Worm (Caenorhabditis elegans): Measurements from ENCODE around the gene tomm-22.

tomm-22 gene

ce11 chrII:470375-470774 lies at the start of gene tomm-22:
tomm-22 (minus strand) TSS chrII:470475.
- TF ChIP-seq him-1 (tag; optimal IDR thresholded peaks at IDR 0.05) (no peak), dao-5 (tag; optimal IDR thresholded peaks at IDR 0.05) (no peak)

DNA sequence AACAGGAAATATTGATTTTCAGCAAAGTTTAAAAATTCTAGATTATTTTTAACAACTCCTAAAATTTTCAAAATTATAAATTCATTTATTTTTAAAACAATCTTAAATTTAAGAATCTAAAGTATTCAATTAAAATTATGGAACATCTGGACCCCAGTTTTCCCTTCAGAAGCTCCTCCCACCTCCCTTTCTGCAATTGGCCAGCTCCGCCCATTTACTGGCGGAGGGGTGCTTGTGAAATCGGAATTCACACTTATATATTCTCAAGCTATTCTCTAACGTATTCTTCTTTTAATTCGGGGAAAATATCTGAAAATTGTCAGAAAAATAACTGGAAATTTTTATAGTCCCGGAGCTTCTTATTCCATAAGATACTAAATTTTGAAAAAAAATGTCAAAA lies 45.5 kb upstream of the tomm-22 start, which contains the start of gene mab-9:
Gene mab-9, plus strand, starts transcription at position 260 of the 400 bp plus-strand sequence.
- TF ChIP-seq dao-5 (tag; optimal IDR thresholded peaks at IDR 0.05), result no peak
- TF ChIP-seq him-1 (tag; optimal IDR thresholded peaks at IDR 0.05), result no peak
- no peak for TF ChIP-seq W03F9.2 (tag; optimal IDR thresholded peaks at IDR 0.05)

DNA sequence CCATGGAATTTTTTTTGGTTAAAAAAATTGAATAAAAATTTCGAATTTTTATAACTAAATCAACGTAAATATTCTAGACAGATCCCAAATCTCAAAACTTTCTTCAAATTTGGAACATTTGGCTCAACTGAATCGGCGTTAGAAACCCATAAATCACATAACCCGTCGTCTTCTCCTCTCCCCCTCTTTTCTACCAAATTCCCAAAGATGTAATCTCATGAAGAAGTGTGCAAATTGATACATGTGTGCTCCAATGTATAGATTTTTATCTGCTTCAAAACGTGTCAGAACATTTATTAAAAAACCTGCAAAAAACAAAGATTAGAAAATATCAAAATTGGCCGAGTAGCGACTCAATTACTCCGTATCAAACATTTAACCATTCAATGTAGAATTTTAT lies 42.4 kb upstream of the tomm-22 start:
- TF ChIP-seq W03F9.2 (tag; optimal IDR thresholded peaks at IDR 0.05), result no peak
- TF ChIP-seq him-1 (tag; optimal IDR thresholded peaks at IDR 0.05), result no peak
- TF ChIP-seq dao-5 (tag; optimal IDR thresholded peaks at IDR 0.05), result no peak

- TF ChIP-seq W03F9.2 (tag; optimal IDR thresholded peaks at IDR 0.05), result no peak
- no peak for TF ChIP-seq dao-5 (tag; optimal IDR thresholded peaks at IDR 0.05)
- no peak for TF ChIP-seq him-1 (tag; optimal IDR thresholded peaks at IDR 0.05)
Observed at ce11 chrII:511968-512367, 41.7 kb upstream of the tomm-22 start.

DNA sequence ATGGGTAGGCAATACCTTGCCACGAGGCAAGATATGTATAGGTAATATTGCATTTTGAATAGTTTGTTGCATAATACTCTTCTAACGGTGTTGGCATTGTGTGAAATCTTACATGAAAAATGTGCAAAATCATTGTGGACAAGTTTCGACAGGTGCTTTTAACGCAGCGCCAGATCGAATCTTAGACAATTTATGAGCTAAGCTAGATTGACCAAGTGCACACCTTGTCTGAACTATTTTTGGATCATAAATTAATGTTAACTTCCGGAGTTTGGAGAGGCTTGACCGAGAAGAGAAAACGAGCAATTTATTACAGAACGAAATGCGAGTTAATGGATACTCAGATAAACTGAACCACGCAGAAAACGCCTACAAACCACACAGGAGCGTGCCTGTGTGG lies 39.0 kb upstream of the tomm-22 start, which contains the start of gene srh-105:
Gene srh-105, minus strand, starts transcription at position 101 of the 400 bp plus-strand sequence.
- TF ChIP-seq dao-5 (tag; optimal IDR thresholded peaks at IDR 0.05), result no peak
- TF ChIP-seq W03F9.2 (tag; optimal IDR thresholded peaks at IDR 0.05), result no peak
- TF ChIP-seq him-1 (tag; optimal IDR thresholded peaks at IDR 0.05), result no peak

DNA sequence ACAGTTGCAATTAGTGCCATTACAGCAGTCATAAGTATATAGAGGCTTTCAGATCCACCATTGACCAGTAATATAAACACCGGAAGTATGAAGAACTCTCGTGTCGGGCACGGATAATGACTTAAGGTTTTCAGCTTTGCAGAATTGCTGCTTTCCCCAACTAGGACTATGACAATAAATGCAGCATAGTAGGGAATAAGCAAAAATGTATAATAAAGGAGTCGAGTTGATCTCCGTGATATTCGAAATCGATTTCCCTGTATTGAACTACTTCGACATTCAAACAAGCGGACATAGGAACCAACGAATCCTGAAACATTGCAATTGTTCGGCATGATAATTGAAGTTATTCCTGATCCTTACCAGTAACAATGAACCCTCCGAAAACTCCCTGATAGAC lies 38.3 kb upstream of the tomm-22 start:
- TF ChIP-seq W03F9.2 (tag; optimal IDR thresholded peaks at IDR 0.05) (no peak), dao-5 (tag; optimal IDR thresholded peaks at IDR 0.05) (no peak), him-1 (tag; optimal IDR thresholded peaks at IDR 0.05) (no peak)

- TF ChIP-seq him-1 (tag; optimal IDR thresholded peaks at IDR 0.05) (no peak), W03F9.2 (tag; optimal IDR thresholded peaks at IDR 0.05) (no peak), dao-5 (tag; optimal IDR thresholded peaks at IDR 0.05) (no peak)
Observed at ce11 chrII:506069-506468, 35.8 kb upstream of the tomm-22 start.

DNA sequence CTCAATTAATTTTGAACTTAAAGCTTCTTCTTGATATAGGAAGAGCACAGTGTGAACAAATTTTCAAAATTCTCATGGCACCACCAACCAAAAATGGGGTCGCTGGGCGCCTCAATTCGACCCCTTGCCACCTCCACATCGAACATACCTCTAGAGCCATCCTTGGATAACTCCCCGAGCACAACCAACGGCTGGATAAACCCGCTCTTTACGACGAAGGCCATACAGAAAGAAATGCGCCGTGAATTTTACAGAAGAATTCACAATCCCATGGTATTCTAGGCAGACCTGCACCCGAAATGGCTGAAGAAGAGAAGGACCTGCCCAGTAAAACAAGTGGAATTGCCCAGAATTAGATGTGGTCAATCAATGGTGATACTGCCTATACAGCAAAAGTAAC lies 32.4 kb upstream of the tomm-22 start:
- TF ChIP-seq him-1 (tag; optimal IDR thresholded peaks at IDR 0.05) (no peak), dao-5 (tag; optimal IDR thresholded peaks at IDR 0.05) (no peak), W03F9.2 (tag; optimal IDR thresholded peaks at IDR 0.05) (no peak)

DNA sequence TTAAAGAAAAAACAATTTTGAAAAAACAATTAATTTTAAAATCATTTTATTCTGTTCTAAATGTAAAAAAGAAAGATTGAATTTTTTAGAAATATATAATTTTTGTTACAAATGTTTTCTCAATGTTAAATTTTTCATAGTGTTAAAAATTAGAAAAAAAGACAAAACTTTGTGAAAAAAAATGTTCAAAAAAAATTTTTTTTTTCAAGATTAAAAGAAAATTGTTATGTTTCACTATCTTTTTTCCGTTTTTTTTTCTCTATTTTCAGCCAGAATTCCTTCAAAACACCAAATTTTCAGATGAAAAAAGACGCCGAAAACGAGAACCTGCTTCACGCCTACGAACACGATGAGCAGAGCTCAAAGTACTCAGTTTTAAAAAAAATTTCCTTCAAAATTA lies 24.8 kb upstream of the tomm-22 start, which contains the start of gene sms-5:
Gene sms-5, plus strand, starts transcription at position 301 of the 400 bp plus-strand sequence.
- no peak for TF ChIP-seq dao-5 (tag; optimal IDR thresholded peaks at IDR 0.05)
- TF ChIP-seq W03F9.2 (tag; optimal IDR thresholded peaks at IDR 0.05), result no peak
- no peak for TF ChIP-seq him-1 (tag; optimal IDR thresholded peaks at IDR 0.05)

- TF ChIP-seq W03F9.2 (tag; optimal IDR thresholded peaks at IDR 0.05) (peak; percentile 83), dao-5 (tag; optimal IDR thresholded peaks at IDR 0.05) (no peak)
Observed at ce11 chrII:484328-484916, 14.1 kb upstream of the tomm-22 start, which contains the start of the genes gldi-1 and prp-21. gldi-1 (minus strand) TSS chrII:484378. prp-21 (plus strand) TSS chrII:484866.

DNA sequence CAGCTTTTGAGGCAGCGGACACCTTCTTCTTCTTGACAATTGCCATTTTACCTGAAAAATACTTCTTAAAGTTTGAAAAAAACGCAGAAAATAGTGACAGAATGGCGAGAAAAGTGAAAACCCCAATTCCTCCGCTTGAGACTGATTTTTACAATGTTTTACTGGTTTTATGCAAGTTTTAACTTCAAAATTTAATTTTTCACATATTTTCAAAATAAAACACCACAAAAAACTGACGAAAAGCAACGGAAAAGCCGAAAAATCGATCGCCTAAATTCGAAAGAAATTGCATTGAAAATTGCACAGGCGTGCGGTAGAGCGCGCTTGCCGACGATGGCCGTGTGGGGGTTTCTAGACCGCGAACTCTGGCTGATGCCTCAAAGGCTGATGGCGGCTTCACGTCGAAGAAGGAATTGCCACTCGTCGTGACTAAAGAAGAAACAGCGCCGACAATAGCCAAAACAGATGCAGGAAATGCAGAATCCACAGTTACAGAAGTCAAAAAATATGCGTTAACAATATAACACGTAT lies 5.7 kb upstream of the tomm-22 start, which contains the start of gene nsun-1:
Gene nsun-1, minus strand, starts transcription at position 51 of the 531 bp plus-strand sequence.
- TF ChIP-seq him-1 (tag; optimal IDR thresholded peaks at IDR 0.05) (no peak), dao-5 (tag; optimal IDR thresholded peaks at IDR 0.05) (no peak), W03F9.2 (tag; optimal IDR thresholded peaks at IDR 0.05) (peak; percentile 35)

DNA sequence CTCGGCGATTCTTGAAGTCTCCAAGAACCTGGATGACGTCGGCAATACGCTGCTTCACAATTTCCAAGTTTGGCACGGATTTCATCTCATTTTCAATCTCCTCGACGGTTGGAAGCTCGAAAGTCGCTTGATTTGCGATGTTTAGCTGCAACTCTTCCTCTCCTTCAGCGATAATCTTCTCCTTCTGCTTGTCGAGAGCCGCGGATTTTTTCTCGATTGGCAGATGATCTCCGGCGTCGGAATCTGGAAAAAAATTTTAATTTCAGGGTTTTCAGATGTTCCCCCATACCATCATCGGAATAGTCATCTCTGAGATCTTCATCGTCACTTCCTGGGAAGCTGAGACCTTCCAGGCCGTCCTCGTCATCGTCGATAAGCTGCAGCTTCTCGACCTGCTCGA lies 5.0 kb upstream of the tomm-22 start:
- TF ChIP-seq dao-5 (tag; optimal IDR thresholded peaks at IDR 0.05) (no peak), W03F9.2 (tag; optimal IDR thresholded peaks at IDR 0.05) (no peak), him-1 (tag; optimal IDR thresholded peaks at IDR 0.05) (no peak)

DNA sequence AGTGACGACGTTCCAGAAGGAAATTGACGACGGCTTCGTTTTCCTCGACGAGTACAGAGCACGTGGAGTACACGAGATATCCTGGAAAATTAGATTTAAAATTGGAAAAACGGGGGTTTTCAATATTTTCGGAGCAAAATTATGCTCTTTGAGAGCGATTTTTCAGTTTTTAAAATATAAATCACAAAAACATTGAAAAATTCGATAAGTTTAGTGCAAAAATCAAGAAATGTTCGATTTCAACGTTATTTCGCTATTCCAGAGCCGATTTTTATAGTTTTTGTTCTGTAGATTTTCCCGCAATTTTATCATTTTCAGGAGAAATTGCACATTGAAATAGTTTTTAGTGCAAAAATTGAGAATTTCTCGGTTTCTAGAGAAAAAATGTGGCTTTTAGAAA lies 2.9 kb upstream of the tomm-22 start, which contains the start of gene W07E6.5:
Gene W07E6.5, plus strand, starts transcription at position 301 of the 400 bp plus-strand sequence.
- no peak for TF ChIP-seq W03F9.2 (tag; optimal IDR thresholded peaks at IDR 0.05)

- TF ChIP-seq dao-5 (tag; optimal IDR thresholded peaks at IDR 0.05), result no peak
- TF ChIP-seq W03F9.2 (tag; optimal IDR thresholded peaks at IDR 0.05), result no peak
- TF ChIP-seq him-1 (tag; optimal IDR thresholded peaks at IDR 0.05), result no peak
Observed at ce11 chrII:467265-467664, 3.0 kb downstream of the tomm-22 start, which contains the start of gene nfyb-1. nfyb-1 (minus strand) TSS chrII:467365.

DNA sequence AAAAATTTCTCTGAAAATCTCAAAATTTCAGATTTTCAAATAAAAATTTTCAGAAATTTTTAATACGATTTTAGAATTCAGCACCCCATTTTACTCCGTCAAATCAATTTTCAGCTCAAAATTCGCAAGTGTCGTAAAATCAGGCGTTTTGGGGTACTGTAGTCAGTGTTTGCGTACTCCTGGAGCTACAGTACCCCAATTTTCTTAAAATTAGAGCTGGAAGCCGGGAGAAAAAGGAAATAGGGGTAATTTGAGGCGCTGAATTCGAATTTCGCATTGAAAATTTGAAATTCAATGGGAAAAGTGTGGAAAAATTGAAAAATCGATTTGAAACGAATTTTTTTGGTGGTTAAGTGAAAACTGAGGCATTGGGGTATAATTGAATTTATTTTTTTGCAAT lies 9.0 kb downstream of the tomm-22 start:
- TF ChIP-seq dao-5 (tag; optimal IDR thresholded peaks at IDR 0.05) (no peak), him-1 (tag; optimal IDR thresholded peaks at IDR 0.05) (no peak)

Measured in whole organism, L4/young adult.